Worm (Caenorhabditis elegans) whole organism, early embryonic: ENCODE results near the gene nhr-122.

Source experiments
- B0310.2 ChIP-seq: sonication (generic microtip); optimal IDR thresholded peaks from 2 replicates; lab custom pipeline; 2016; ENCODE audit warnings: mild to moderate bottlenecking, missing genetic modification characterization, missing compliant biosample characterization
- aly-1 ChIP-seq: sonication (generic microtip); optimal IDR thresholded peaks from 2 replicates; lab custom pipeline; 2016; ENCODE audit warnings: missing genetic modification characterization, missing compliant biosample characterization
- ama-1 ChIP-seq: fragments of 150-350 bp; optimal IDR thresholded peaks from 2 replicates; lab custom pipeline; 2014
- ceh-13 ChIP-seq: fragments of 200-800 bp; sonication (Bioruptor generic); optimal IDR thresholded peaks from 2 replicates; lab custom pipeline; 2018; ENCODE audit warnings: mild to moderate bottlenecking, missing genetic modification characterization, missing compliant biosample characterization
- ceh-36 ChIP-seq: sonication (generic microtip); optimal IDR thresholded peaks from 2 replicates; lab custom pipeline; 2016; ENCODE audit warnings: missing genetic modification characterization, inconsistent platforms, missing compliant biosample characterization
- ets-7 ChIP-seq: sonication (generic microtip); optimal IDR thresholded peaks from 2 replicates; lab custom pipeline; 2016; ENCODE audit warnings: missing genotype, missing genetic modification characterization, missing compliant biosample characterization
- flt-1 ChIP-seq: fragments of 200-800 bp; sonication (Bioruptor generic); IDR thresholded peaks from 2 replicates; pipeline ENCODE4 v1.3.6; 2022; ENCODE audit warnings: missing genetic modification characterization, missing compliant biosample characterization
- hmg-4 ChIP-seq: fragments of 200-800 bp; sonication (Bioruptor generic); optimal IDR thresholded peaks from 2 replicates; lab custom pipeline; 2018; ENCODE audit warnings: mild to moderate bottlenecking, missing genetic modification characterization, missing compliant biosample characterization
- hnd-1 ChIP-seq: sonication (generic microtip); optimal IDR thresholded peaks from 2 replicates; lab custom pipeline; 2016; ENCODE audit warnings: missing genetic modification characterization, missing compliant biosample characterization
- pes-1 ChIP-seq: fragments of 200-800 bp; sonication (Bioruptor generic); IDR thresholded peaks from 2 replicates; pipeline ENCODE4 v1.3.6; 2022; ENCODE audit warnings: missing genetic modification reagents, missing genetic modification characterization, missing compliant biosample characterization
- sea-1 ChIP-seq: fragments of 200-800 bp; sonication (Bioruptor generic); conservative IDR thresholded peaks from 2 replicates; pipeline ENCODE4 v1.3.6; 2022; ENCODE audit warnings: missing genetic modification characterization, missing compliant biosample characterization
- tbx-11 ChIP-seq: fragments of 200-800 bp; sonication (Bioruptor generic); IDR thresholded peaks from 2 replicates; pipeline ENCODE4 v1.3.6; 2022; ENCODE audit warnings: missing genetic modification characterization, missing compliant biosample characterization
- tbx-37 ChIP-seq: fragments of 200-800 bp; sonication (Bioruptor generic); conservative IDR thresholded peaks from 2 replicates; pipeline ENCODE4 v1.3.6; 2022; ENCODE audit warnings: missing genetic modification reagents, missing genetic modification characterization, missing compliant biosample characterization

DNA sequence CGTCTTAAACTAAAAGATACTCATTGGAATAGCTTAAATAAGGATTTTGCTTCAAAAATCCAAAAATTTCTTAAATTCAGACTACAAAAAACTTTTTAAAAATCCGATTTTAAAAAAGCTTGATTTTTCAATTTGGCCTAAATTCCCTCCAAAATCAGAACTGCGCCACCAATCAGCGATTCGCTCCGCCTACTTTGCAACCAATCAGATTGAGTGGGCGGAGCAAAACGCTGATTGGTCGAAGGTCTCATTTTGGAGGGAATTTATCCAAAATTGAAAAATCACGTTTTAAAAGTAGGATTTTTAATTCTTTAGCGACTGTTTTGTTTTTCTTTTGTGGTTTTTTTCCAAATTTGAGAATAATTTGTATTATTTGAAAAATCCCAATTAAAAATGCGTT is 35.7 kb downstream of the nhr-122 start:
- no peak for TF ChIP-seq tbx-11 (GFP tag; lab: Robert Waterston, UW)
- TF ChIP-seq ama-1 (lab: Kevin White, UChicago): no peak
- TF ChIP-seq aly-1 (tag; lab: Kevin White, UChicago): no peak
- no peak for TF ChIP-seq B0310.2
- no peak for TF ChIP-seq hmg-4 (GFP tag; lab: Kevin White, UChicago)
- no peak for TF ChIP-seq ceh-13 (GFP tag; lab: Kevin White, UChicago)
- no peak for TF ChIP-seq ceh-36 (tag; lab: Kevin White, UChicago)
- TF ChIP-seq hnd-1 (tag; lab: Kevin White, UChicago): no peak
- TF ChIP-seq tbx-37: no peak
- TF ChIP-seq sea-1 (GFP tag; lab: Robert Waterston, UW): no peak
- no peak for TF ChIP-seq flt-1 (GFP tag; lab: Robert Waterston, UW)
- no peak for TF ChIP-seq ets-7 (tag; lab: Kevin White, UChicago)
- TF ChIP-seq pes-1 (GFP tag; lab: Robert Waterston, UW): no peak
